Worm (Caenorhabditis elegans) whole organism, midembryonic: Measurements from ENCODE around the gene alh-7.

Experiments
- klf-2 ChIP-seq: fragments of 200-800 bp; sonication (Bioruptor generic); conservative IDR thresholded peaks from 2 replicates; pipeline ENCODE4 v1.3.6; 2022; ENCODE audit warnings: missing genetic modification reagents, missing genetic modification characterization, missing compliant biosample characterization
- med-1 ChIP-seq: sonication (generic microtip); optimal IDR thresholded peaks from 2 replicates; lab custom pipeline; 2017; ENCODE audit warnings: missing genetic modification characterization, mild to moderate bottlenecking, missing compliant biosample characterization, antibody characterized with exemption, missing genetic modification reagents; ENCODE audit not compliant: insufficient read depth
- ztf-29 ChIP-seq: fragments of 200-800 bp; sonication (Bioruptor generic); IDR thresholded peaks from 2 replicates; pipeline ENCODE4 v1.3.6; 2022; ENCODE audit warnings: missing genetic modification reagents, missing genetic modification characterization, missing compliant biosample characterization

ce11 chrII:13472101-13472500, 19.5 kb downstream of the alh-7 start, which contains the start of gene E01G4.5:
- no peak for TF ChIP-seq ztf-29 (GFP tag; lab: Robert Waterston, UW)
- no peak for TF ChIP-seq klf-2 (GFP tag; lab: Robert Waterston, UW)
- TF ChIP-seq med-1 (GFP tag; lab: Kevin White, UChicago), result no peak
